Worm (Caenorhabditis elegans) whole organism, L3 larva: ENCODE results near the gene F36D4.1.

Source experiments
- ceh-28 ChIP-seq: fragments of 150-350 bp; optimal IDR thresholded peaks from 2 replicates; lab custom pipeline; 2014; ENCODE audit warnings: missing biosample characterization, missing genetic modification reagents, missing genetic modification characterization
- lin-39 ChIP-seq: fragments of 150-350 bp; optimal IDR thresholded peaks from 2 replicates; lab custom pipeline; 2018; ENCODE audit warnings: missing biosample characterization, missing genetic modification reagents, missing genetic modification characterization
- nhr-23 ChIP-seq: fragments of 150-350 bp; optimal IDR thresholded peaks from 2 replicates; lab custom pipeline; 2014; ENCODE audit warnings: missing biosample characterization, missing genetic modification reagents, missing genetic modification characterization
- nhr-76 ChIP-seq: fragments of 150-350 bp; sonication (generic microtip); optimal IDR thresholded peaks from 5 replicates; lab custom pipeline; 2014; ENCODE audit warnings: missing biosample characterization, missing genetic modification characterization
- pqm-1 ChIP-seq: fragments of 150-350 bp; optimal IDR thresholded peaks from 2 replicates; lab custom pipeline; 2017; ENCODE audit warnings: missing biosample characterization, missing genetic modification characterization, inconsistent platforms
- unc-39 ChIP-seq: sonication (generic microtip); optimal IDR thresholded peaks from 4 replicates; lab custom pipeline; 2017; ENCODE audit warnings: missing biosample characterization, missing genetic modification characterization
- unc-62 ChIP-seq: fragments of 150-350 bp; sonication (generic microtip); optimal IDR thresholded peaks from 4 replicates; lab custom pipeline; 2014; ENCODE audit warnings: missing biosample characterization, missing genetic modification reagents, missing genetic modification characterization
- ztf-4 ChIP-seq: fragments of 150-350 bp; optimal IDR thresholded peaks from 2 replicates; lab custom pipeline; 2014; ENCODE audit warnings: missing biosample characterization, missing genetic modification characterization

- no peak for TF ChIP-seq unc-39 (tag; lab: Kevin White, UChicago)
- TF ChIP-seq pqm-1 (tag; lab: Kevin White, UChicago) = no peak
- TF ChIP-seq ztf-4 = no peak
- TF ChIP-seq ceh-28 (tag; lab: Kevin White, UChicago) = no peak
- no peak for TF ChIP-seq nhr-76
- no peak for TF ChIP-seq lin-39
- no peak for TF ChIP-seq nhr-23 (tag; lab: Kevin White, UChicago)
- TF ChIP-seq unc-62 (GFP tag; lab: Kevin White, UChicago) = no peak
These were observed 24.3 kb downstream of the F36D4.1 start for ce11 chrV:9441046-9441445.
